Fruit fly (Drosophila melanogaster) S2 (cell line): ENCODE data around the gene Mst27D.

Experiments
- CG8478 ChIP-seq: fragments of >200 bp; optimal IDR thresholded peaks from 2 replicates; lab custom pipeline; 2018
- CTCF ChIP-seq, 2 experiments: fragments of >200 bp; optimal IDR thresholded peaks; 2 replicates each; lab custom pipeline; 2018

dm6 chr2L:7049680-7050289 lies 10.9 kb downstream of the Mst27D start:
- TF ChIP-seq CG8478 (lab: Kevin White, UChicago) (no peak), CTCF (optimal IDR thresholded peaks at IDR 0.05; lab: Kevin White, UChicago) (no peak)
